Fruit fly (Drosophila melanogaster) whole organism, larva: ENCODE data around the gene Kaz-m1.

ENCODE experiments used
- noc ChIP-seq: fragments of 200-800 bp; sonication (Bioruptor generic); optimal IDR thresholded peaks from 3 replicates; lab custom pipeline; 2019; ENCODE audit warnings: missing biosample characterization, mild to moderate bottlenecking, missing genetic modification characterization, moderate library complexity

Gene Kaz-m1

DNA sequence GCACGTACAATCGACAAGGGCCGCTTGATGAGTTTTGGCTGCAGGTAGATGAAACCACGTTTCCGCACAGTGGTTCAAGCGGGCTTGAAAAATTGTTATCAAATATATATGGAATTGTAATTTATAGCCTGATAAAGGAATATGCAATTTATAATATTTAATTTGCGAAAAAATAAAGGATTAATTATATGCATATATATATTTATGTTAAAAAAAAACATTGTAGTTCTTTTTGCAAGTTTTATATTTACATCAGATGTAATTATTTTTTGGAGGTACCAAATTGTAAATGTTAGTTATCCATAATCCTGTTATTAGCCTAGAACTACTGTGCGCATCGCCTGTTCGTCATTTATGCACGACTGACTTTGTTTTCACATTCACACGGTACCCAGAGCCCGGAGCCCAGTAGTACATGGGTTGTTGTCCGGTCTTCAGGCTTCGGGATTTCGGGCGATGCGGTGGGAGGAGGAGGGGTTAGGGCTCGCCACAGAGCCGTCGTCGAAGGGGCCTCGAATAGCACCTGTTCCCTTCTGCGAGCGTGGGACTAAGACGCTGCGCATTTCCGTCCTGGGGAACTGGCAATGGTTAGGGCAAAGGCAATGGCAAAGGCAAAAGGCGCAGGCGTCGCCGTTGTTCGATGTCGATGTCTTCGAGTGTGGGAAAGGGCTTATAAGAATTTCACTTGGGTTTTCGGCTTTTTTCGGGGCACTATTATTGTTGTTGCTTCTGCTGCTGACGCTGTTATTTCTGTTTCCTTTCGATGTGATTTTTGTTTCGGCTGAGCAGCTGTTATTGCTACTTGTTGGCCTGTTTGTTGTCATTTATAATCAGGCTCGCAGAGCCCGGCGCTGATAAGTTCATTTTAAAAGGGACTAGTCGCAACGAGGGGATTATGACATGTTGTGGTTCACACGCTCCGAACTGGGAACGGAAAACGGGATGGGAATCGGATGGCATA, 3.5 kb downstream of the Kaz-m1 start:
- peak; percentile 43 for TF ChIP-seq noc

- no peak for TF ChIP-seq noc
Observed at dm6 chr3R:26019232-26019631, 4.7 kb downstream of the Kaz-m1 start.

DNA sequence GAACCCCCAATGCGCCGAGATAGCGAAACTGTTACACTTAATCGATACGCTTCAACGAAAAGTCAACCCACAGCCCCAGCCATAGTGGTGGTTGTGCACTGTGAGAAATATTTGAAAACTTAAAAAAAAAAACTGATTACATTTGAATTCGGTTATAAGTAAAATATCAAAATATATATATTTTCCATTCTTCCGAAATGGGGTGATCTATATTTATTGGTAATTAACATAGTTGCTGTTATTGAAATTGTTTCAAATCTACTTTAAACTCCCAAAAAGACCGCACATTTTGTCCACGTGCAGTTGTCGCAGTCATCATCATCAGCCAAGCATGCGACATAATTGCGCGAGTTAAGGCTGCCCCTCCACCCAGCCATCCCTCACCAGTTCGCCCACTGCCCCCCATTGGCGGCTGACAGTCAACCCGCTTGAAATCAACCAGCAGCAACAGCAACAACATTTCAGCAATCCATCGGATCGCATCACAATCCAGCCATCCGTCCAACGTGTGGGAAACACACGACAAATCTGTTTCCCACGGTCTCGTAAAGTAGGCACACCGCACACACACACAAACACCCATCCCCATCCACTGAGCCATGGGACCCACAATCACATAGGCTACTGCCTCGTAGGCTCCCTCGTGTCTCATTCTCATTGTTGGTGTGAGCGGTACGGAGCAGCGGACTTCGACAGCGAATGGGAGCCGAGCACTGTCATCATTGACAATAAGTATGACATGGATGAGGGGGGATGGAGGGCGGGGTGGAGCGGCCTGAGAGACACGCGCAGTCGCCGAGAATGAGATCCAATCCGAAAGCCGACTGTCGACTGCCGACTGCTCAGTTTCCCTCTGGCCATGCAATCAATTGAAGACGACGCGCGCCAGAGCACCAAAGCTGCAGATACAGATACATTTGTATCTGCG, 6.0 kb downstream of the Kaz-m1 start:
- TF ChIP-seq noc, result peak; percentile 22

- TF ChIP-seq noc, result peak; percentile 88
Observed at dm6 chr3R:26021195-26021914, 6.8 kb downstream of the Kaz-m1 start.

DNA sequence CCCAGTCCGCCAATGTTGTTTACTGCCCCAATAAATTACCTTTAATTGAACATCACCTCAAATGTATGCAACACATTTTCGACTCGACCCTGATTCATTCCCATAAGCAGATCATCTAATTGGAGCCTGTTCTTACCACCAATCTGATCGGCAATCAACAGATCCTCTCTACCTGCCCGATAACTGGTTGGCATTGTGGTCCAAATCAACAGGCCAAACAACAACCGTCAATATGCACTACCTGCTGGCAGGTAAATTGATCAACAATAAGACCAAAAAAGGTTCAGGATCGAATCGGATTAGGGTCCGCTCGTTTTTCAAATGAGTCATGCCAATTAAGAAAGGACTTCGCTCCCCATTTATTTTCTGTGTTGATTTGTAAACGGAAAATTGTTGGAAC, 8.7 kb downstream of the Kaz-m1 start:
- no peak for TF ChIP-seq noc

DNA sequence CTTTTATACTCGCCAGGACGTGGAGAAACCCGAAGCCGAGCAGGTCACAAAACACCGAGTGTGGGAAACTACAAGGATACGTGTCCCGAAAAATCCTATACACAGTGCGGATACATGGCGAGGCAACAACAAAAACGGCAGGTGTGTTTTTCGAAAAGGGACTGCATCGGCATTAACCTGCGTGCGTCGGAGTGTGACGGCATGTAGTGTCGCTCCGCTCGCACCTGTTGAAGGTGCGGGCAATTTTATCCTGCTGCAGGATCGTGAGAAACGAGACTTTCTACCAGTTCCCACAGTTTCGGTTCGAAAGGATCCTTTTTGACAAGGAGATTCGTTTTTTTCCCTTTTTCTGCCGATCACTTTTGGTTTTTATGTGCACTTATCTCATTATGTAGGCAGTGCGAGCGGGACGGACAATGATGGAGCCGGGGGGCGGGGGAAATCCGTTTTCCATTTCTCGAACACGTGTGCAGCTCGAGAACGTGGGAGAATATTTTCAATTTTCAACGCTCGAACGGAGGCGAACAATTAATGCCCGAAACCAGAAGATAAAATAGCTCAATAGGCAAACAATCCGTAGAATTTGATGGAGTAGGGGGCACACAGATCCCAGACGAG, 10.2 kb downstream of the Kaz-m1 start:
- TF ChIP-seq noc, result no peak

- TF ChIP-seq noc, result no peak
Observed at dm6 chr3R:26026631-26027274, 12.2 kb downstream of the Kaz-m1 start.

DNA sequence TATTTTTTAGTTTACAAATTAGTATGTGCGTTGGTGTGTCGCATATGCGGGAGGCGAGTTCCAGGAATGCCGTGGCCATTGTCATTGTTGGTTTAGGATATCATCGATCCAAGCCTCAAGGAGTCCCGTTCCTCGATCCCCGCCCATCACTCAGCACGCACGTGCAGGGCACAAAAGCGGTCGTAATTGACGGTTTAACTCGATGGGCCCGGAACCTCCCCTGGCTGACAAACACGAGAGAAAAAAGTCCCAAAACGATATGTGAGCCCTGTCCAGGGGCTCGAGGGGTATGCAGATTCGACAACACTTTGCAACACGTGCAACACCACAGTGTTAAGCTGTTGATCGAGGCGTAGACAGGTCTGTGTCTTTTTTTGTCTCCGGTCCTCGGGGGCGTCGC, 13.4 kb downstream of the Kaz-m1 start:
- TF ChIP-seq noc, result no peak

DNA sequence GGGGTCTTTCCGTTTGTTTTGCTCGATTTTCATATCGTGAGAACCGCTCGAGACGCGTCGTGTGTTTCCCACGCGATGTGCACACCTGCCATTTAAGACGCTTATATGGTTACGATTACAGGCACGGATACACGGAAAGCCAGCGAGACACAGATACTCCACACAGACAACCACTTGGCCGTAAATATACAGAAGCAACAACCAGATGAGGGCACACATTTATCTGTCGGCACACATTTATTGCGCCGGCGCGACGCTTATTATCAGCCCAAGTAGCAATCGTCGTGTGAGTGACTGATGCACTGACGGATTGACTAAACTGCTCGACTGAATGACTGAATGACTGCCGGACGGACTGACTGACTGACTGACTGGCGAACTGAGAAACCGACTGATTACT, 16.0 kb downstream of the Kaz-m1 start:
- no peak for TF ChIP-seq noc

- no peak for TF ChIP-seq noc
Observed at dm6 chr3R:26031968-26032610, 17.6 kb downstream of the Kaz-m1 start.

DNA sequence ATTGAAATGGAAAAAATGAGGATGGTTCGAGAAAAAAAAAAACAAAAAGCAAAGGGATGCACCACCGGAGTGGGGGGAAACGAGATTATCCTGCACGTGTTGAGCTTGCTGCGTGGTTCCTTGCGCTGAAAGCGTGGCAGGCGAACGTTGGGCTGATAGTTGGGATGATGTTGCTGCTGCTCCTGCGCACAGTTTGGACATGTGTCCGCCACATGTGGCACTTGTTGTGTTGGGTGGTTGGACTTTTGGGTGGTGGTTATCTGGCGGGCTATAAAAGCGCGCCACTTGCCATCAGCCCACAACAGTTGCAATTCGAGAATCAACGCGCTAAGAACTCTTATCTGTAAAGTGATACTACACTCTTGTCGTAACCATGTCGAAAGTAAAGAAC, 18.1 kb downstream of the Kaz-m1 start:
- no peak for TF ChIP-seq noc

DNA sequence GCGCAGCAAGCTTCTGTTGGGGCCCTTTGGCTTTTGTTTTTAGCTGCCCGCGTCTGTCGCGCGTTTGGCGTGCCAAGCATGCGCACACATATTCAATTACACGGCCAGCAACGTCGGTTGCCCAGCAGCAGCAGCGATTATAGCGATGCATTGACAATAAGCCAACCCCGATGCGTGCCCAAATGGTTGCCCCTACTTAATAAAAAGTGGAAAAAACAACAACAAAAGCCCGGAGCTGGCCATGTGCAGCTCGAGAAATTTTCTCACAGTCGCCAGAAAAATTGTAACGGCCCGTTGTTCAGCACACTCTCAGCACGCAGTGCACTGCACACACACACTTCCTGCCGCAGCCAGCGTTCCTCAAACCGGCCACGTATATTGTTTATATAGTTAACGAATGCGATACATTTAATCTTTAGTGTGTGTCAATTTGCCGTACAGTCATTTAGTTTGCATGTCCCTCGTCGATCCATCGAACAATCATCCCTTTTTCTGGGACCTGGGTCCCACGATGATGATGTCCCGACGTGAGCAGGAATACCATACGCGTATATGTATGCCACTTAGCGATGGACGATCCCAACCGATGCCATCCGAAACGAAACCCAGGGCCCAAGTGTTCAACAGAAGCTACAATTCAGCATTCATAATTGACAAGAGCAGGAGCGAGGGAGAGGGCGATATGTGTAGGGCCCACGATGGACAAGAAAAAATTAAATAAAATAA, 20.3 kb downstream of the Kaz-m1 start:
- no peak for TF ChIP-seq noc

- no peak for TF ChIP-seq noc
Observed at dm6 chr3R:26035369-26035656, 20.8 kb downstream of the Kaz-m1 start.
